Worm (Caenorhabditis elegans) whole organism, late embryonic: ENCODE data around the gene Y50D4C.5.

Experiments used
- F13H6.1 ChIP-seq: sonication (generic microtip); optimal IDR thresholded peaks from 2 replicates; lab custom pipeline; 2016; ENCODE audit warnings: missing genetic modification characterization, missing compliant biosample characterization
- ama-1 ChIP-seq: fragments of 150-350 bp; optimal IDR thresholded peaks from 2 replicates; lab custom pipeline; 2014
- ceh-14 ChIP-seq: sonication (generic microtip); optimal IDR thresholded peaks from 2 replicates; lab custom pipeline; 2016; ENCODE audit warnings: missing genotype, missing genetic modification characterization, missing compliant biosample characterization
- ceh-22 ChIP-seq: sonication (generic microtip); optimal IDR thresholded peaks from 2 replicates; lab custom pipeline; 2017; ENCODE audit warnings: missing biosample characterization, missing genetic modification characterization
- ceh-6 ChIP-seq: fragments of 200-800 bp; sonication (Bioruptor generic); optimal IDR thresholded peaks from 2 replicates; lab custom pipeline; 2018; ENCODE audit warnings: mild to moderate bottlenecking, missing genetic modification characterization, missing compliant biosample characterization
- ets-4 ChIP-seq: sonication (generic microtip); optimal IDR thresholded peaks from 2 replicates; lab custom pipeline; 2016; ENCODE audit warnings: missing genetic modification characterization, missing compliant biosample characterization
- nfya-1 ChIP-seq: sonication (generic microtip); optimal IDR thresholded peaks from 2 replicates; lab custom pipeline; 2017; ENCODE audit warnings: missing genetic modification characterization, mild to moderate bottlenecking, missing compliant biosample characterization, antibody characterized with exemption, moderate library complexity
- sox-2 ChIP-seq: fragments of 200-800 bp; sonication (Bioruptor generic); IDR thresholded peaks from 2 replicates; pipeline ENCODE4 v1.3.6; 2022; ENCODE audit warnings: missing genetic modification reagents, missing genetic modification characterization, missing compliant biosample characterization
- unc-42 ChIP-seq: sonication (generic microtip); optimal IDR thresholded peaks from 2 replicates; lab custom pipeline; 2016; ENCODE audit warnings: missing genotype, missing genetic modification characterization, missing compliant biosample characterization

The Y50D4C.5 gene

DNA sequence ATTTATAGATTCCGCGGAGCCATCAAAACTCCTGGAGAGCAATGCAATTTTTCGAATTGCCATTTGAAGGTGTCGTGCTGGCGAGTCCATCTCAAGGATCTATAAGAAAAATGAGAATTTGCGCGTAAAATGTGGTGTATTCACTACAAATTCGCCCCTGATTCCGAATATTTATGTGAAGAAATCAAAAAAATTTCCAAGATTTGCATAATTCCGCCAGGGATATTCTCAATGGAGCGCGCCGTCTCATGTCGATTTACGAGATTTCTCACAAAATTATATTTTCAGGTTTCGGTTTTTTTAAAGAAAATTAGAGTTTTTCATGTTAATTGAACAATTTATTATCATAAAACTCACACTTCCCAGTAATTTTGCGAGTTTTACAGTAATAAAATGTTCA is 53.8 kb downstream of the Y50D4C.5 start, which contains the start of gene Y50D4C.6:
Y50D4C.6 (minus strand) TSS at position 101 of the 400 bp plus-strand sequence.
- TF ChIP-seq ama-1 = no peak
- TF ChIP-seq, all 69 proteins: peak for 0

ce11 chrV:949084-949483 is 54.5 kb downstream of the Y50D4C.5 start:
- TF ChIP-seq nfya-1 (tag; lab: Kevin White, UChicago) (peak; percentile 69), ets-4 (tag; lab: Kevin White, UChicago) (no peak), ceh-14 (tag; lab: Kevin White, UChicago) (no peak), unc-42 (tag; lab: Kevin White, UChicago) (no peak), sox-2 (GFP tag; lab: Robert Waterston, UW) (no peak), F13H6.1 (tag; lab: Kevin White, UChicago) (no peak), ceh-6 (no peak), ceh-22 (tag; lab: Kevin White, UChicago) (no peak)
